Fruit fly (Drosophila melanogaster) whole organism, embryonic: ENCODE measurements around the gene GAPcenA.
A peak's percentile ranks its signal among the peaks of the same experiment; 100 is the strongest.

ENCODE experiments used
- CG10979 ChIP-seq: fragments of 200-800 bp; sonication (Bioruptor generic); optimal IDR thresholded peaks from 2 replicates; lab custom pipeline; 2018; ENCODE audit warnings: missing biosample characterization, mild to moderate bottlenecking, missing genetic modification characterization, moderate library complexity
- CG12071 ChIP-seq: fragments of 200-800 bp; sonication (Bioruptor generic); optimal IDR thresholded peaks from 3 replicates; lab custom pipeline; 2018; ENCODE audit warnings: missing biosample characterization, mild to moderate bottlenecking, missing genetic modification characterization
- CG12299 ChIP-seq: fragments of 200-800 bp; sonication (Bioruptor generic); optimal IDR thresholded peaks from 2 replicates; lab custom pipeline; 2018; ENCODE audit warnings: missing biosample characterization, mild to moderate bottlenecking, missing genetic modification characterization
- CG1233 ChIP-seq: fragments of 200-800 bp; sonication (Bioruptor generic); optimal IDR thresholded peaks from 4 replicates; lab custom pipeline; 2018; ENCODE audit warnings: missing biosample characterization, mild to moderate bottlenecking, missing genetic modification characterization
- CG13424 ChIP-seq: fragments of 200-800 bp; sonication (Bioruptor generic); optimal IDR thresholded peaks from 2 replicates; lab custom pipeline; 2019; ENCODE audit warnings: missing biosample characterization, mild to moderate bottlenecking, missing genetic modification characterization, moderate library complexity
- CG15514 ChIP-seq: fragments of 200-800 bp; sonication (Bioruptor generic); optimal IDR thresholded peaks from 3 replicates; lab custom pipeline; 2017; ENCODE audit warnings: missing biosample characterization, missing genetic modification characterization, mild to moderate bottlenecking, moderate library complexity, missing genetic modification reagents
- CG15601 ChIP-seq: fragments of 200-800 bp; sonication (Bioruptor generic); optimal IDR thresholded peaks from 3 replicates; lab custom pipeline; 2019; ENCODE audit warnings: missing biosample characterization, mild to moderate bottlenecking, missing genetic modification characterization, moderate library complexity
- CG16863 ChIP-seq: fragments of 200-800 bp; sonication (Bioruptor generic); optimal IDR thresholded peaks from 3 replicates; lab custom pipeline; 2016; ENCODE audit warnings: missing biosample characterization, missing genetic modification characterization
- CG2712 ChIP-seq: fragments of 200-800 bp; optimal IDR thresholded peaks from 3 replicates; lab custom pipeline; 2019; ENCODE audit warnings: missing biosample characterization, mild to moderate bottlenecking, missing genetic modification characterization, moderate library complexity
- CG2875 ChIP-seq: fragments of 200-800 bp; sonication (Bioruptor generic); optimal IDR thresholded peaks from 2 replicates; lab custom pipeline; 2017; ENCODE audit warnings: missing biosample characterization, mild to moderate bottlenecking, missing genetic modification characterization, missing genetic modification reagents
- CG30403 ChIP-seq: fragments of 200-800 bp; sonication (Bioruptor generic); optimal IDR thresholded peaks from 3 replicates; lab custom pipeline; 2016; ENCODE audit warnings: missing biosample characterization, missing genetic modification characterization
- CG33557 ChIP-seq: fragments of 200-800 bp; sonication (Bioruptor generic); optimal IDR thresholded peaks from 2 replicates; lab custom pipeline; 2019; ENCODE audit warnings: missing biosample characterization, mild to moderate bottlenecking, missing genetic modification characterization, moderate library complexity
- CG34224 ChIP-seq: fragments of 200-800 bp; sonication (Bioruptor generic); IDR thresholded peaks from 3 replicates; pipeline ENCODE4 v1.3.6; 2022; ENCODE audit warnings: missing biosample characterization, missing genetic modification characterization; ENCODE audit not compliant: partially characterized antibody
- CG6254 ChIP-seq: fragments of 200-800 bp; sonication (Bioruptor generic); optimal IDR thresholded peaks from 3 replicates; lab custom pipeline; 2017; ENCODE audit warnings: mild to moderate bottlenecking, missing biosample characterization, missing genetic modification reagents, missing genetic modification characterization
- CG7556 ChIP-seq: fragments of 200-800 bp; sonication (Bioruptor generic); optimal IDR thresholded peaks from 2 replicates; lab custom pipeline; 2017; ENCODE audit warnings: missing biosample characterization, mild to moderate bottlenecking, missing genetic modification characterization
- CG8924 ChIP-seq: fragments of 200-800 bp; optimal IDR thresholded peaks from 3 replicates; lab custom pipeline; 2019; ENCODE audit warnings: missing biosample characterization, mild to moderate bottlenecking, missing genetic modification characterization, moderate library complexity
- CTCF ChIP-seq: fragments of 200-800 bp; sonication (Bioruptor generic); optimal IDR thresholded peaks from 2 replicates; lab custom pipeline; 2017; ENCODE audit warnings: missing biosample characterization, mild to moderate bottlenecking, missing genetic modification characterization, moderate library complexity
- Chrac-16 ChIP-seq: fragments of 200-800 bp; sonication (Bioruptor generic); optimal IDR thresholded peaks from 3 replicates; lab custom pipeline; 2016; ENCODE audit warnings: missing biosample characterization, missing genetic modification characterization
- Dek ChIP-seq: fragments of 200-800 bp; sonication (Bioruptor generic); optimal IDR thresholded peaks from 3 replicates; lab custom pipeline; 2019; ENCODE audit warnings: missing biosample characterization, mild to moderate bottlenecking, missing genetic modification characterization, moderate library complexity
- Dip2 ChIP-seq: fragments of 200-800 bp; sonication (Bioruptor generic); IDR thresholded peaks from 2 replicates; pipeline ENCODE4 v1.3.6; 2022; ENCODE audit warnings: missing biosample characterization, missing genetic modification characterization
- Drgx ChIP-seq: fragments of 200-800 bp; sonication (Bioruptor generic); IDR thresholded peaks from 2 replicates; pipeline ENCODE4 v1.3.6; 2022; ENCODE audit warnings: missing biosample characterization, missing genetic modification characterization
- Eip74EF ChIP-seq, 2 experiments: fragments of 200-800 bp in 1 of 2; fragments of >200 bp in 1 of 2; sonication (Bioruptor generic) in 1 of 2; optimal IDR thresholded peaks; 2 replicates each; lab custom pipeline; 2017 to 2019; ENCODE audit warnings: missing biosample characterization in 2 of 2, missing genetic modification characterization in 2 of 2, mild to moderate bottlenecking in 1 of 2, moderate library complexity in 1 of 2
- HLH3B ChIP-seq: fragments of 200-800 bp; sonication (Bioruptor generic); IDR thresholded peaks from 2 replicates; pipeline ENCODE4 v1.3.6; 2022; ENCODE audit warnings: missing biosample characterization, missing genetic modification characterization
- HLH4C ChIP-seq: fragments of 200-800 bp; sonication (Bioruptor generic); IDR thresholded peaks from 3 replicates; pipeline ENCODE4 v1.3.6; 2022; ENCODE audit warnings: missing biosample characterization, missing genetic modification characterization; ENCODE audit not compliant: partially characterized antibody
- Hr51 ChIP-seq, 2 experiments: fragments of 200-800 bp; sonication (Bioruptor generic); optimal IDR thresholded peaks; 2 replicates in 1 of 2; 3 replicates in 1 of 2; lab custom pipeline; 2016 to 2018; ENCODE audit warnings: missing biosample characterization in 2 of 2, missing genetic modification characterization in 2 of 2, mild to moderate bottlenecking in 1 of 2, moderate library complexity in 1 of 2
- Jarid2 ChIP-seq: fragments of 200-800 bp; sonication (Bioruptor generic); optimal IDR thresholded peaks from 3 replicates; lab custom pipeline; 2017; ENCODE audit warnings: mild to moderate bottlenecking, missing biosample characterization, missing genetic modification reagents, missing genetic modification characterization
- Lim3 ChIP-seq: fragments of 200-800 bp; sonication (Bioruptor generic); IDR thresholded peaks from 2 replicates; pipeline ENCODE4 v1.3.6; 2022; ENCODE audit warnings: missing biosample characterization, missing genetic modification characterization
- MBD-R2 ChIP-seq: fragments of 200-800 bp; sonication (Bioruptor generic); IDR thresholded peaks from 2 replicates; pipeline ENCODE4 v1.3.6; 2022; ENCODE audit warnings: missing biosample characterization, missing genetic modification characterization
- MESR4 ChIP-seq: fragments of 200-800 bp; sonication (Bioruptor generic); optimal IDR thresholded peaks from 2 replicates; lab custom pipeline; 2018; ENCODE audit warnings: missing biosample characterization, mild to moderate bottlenecking, missing genetic modification characterization, moderate library complexity
- TFAM ChIP-seq: fragments of 200-800 bp; sonication (Bioruptor generic); optimal IDR thresholded peaks from 2 replicates; lab custom pipeline; 2017; ENCODE audit warnings: missing biosample characterization, missing genetic modification characterization, inconsistent platforms
- YL-1 ChIP-seq: fragments of 200-800 bp; sonication (Bioruptor generic); optimal IDR thresholded peaks from 3 replicates; lab custom pipeline; 2017; ENCODE audit warnings: missing biosample characterization, mild to moderate bottlenecking, missing genetic modification characterization
- ase ChIP-seq: fragments of 200-800 bp; sonication (Bioruptor generic); IDR thresholded peaks from 3 replicates; pipeline ENCODE4 v1.3.6; 2022; ENCODE audit warnings: missing biosample characterization, missing genetic modification characterization
- bab2 ChIP-seq: fragments of 200-800 bp; sonication (Bioruptor generic); optimal IDR thresholded peaks from 2 replicates; lab custom pipeline; 2016; ENCODE audit warnings: missing biosample characterization, missing genetic modification characterization
- bbx ChIP-seq: fragments of 200-800 bp; sonication (Bioruptor generic); IDR thresholded peaks from 2 replicates; pipeline ENCODE4 v1.3.6; 2022; ENCODE audit warnings: missing biosample characterization, missing genetic modification characterization; ENCODE audit not compliant: partially characterized antibody
- bowl ChIP-seq: fragments of 200-800 bp; sonication (Bioruptor generic); IDR thresholded peaks from 2 replicates; pipeline ENCODE4 v1.3.6; 2022; ENCODE audit warnings: missing biosample characterization, missing genetic modification characterization
- cwo ChIP-seq: fragments of 200-800 bp; sonication (Bioruptor generic); optimal IDR thresholded peaks from 3 replicates; lab custom pipeline; 2017; ENCODE audit warnings: missing biosample characterization, missing genetic modification characterization, mild to moderate bottlenecking, moderate library complexity, missing genetic modification reagents
- da ChIP-seq: fragments of 200-800 bp; sonication (Bioruptor generic); optimal IDR thresholded peaks from 2 replicates; lab custom pipeline; 2016; ENCODE audit warnings: missing biosample characterization, missing genetic modification characterization
- dpn ChIP-seq, 2 experiments: fragments of 200-800 bp; sonication (Bioruptor generic); optimal IDR thresholded peaks; 3 replicates each; lab custom pipeline; 2016; ENCODE audit warnings: missing biosample characterization in 2 of 2, missing genetic modification characterization in 2 of 2
- nom ChIP-seq: fragments of 200-800 bp; sonication (Bioruptor generic); optimal IDR thresholded peaks from 2 replicates; lab custom pipeline; 2017; ENCODE audit warnings: missing biosample characterization, missing genetic modification characterization, mild to moderate bottlenecking, moderate library complexity, missing genetic modification reagents
- org-1 ChIP-seq: fragments of 200-800 bp; sonication (Bioruptor generic); optimal IDR thresholded peaks from 2 replicates; lab custom pipeline; 2017; ENCODE audit warnings: missing biosample characterization, missing genetic modification characterization
- otp ChIP-seq: fragments of 200-800 bp; sonication (Bioruptor generic); IDR thresholded peaks from 3 replicates; pipeline ENCODE4, ENCODE4 v1.3.6; 2022; ENCODE audit warnings: missing biosample characterization, missing genetic modification characterization
- pnt ChIP-seq: fragments of 200-800 bp; sonication (Bioruptor generic); optimal IDR thresholded peaks from 3 replicates; lab custom pipeline; 2016; ENCODE audit warnings: missing biosample characterization, missing genetic modification characterization
- prd ChIP-seq, 3 experiments: fragments of >200 bp in 2 of 3; fragments of 200-800 bp in 1 of 3; sonication (Bioruptor generic) in 1 of 3; optimal IDR thresholded peaks in 2 of 3; IDR thresholded peaks in 1 of 3; 2 replicates in 2 of 3; 3 replicates in 1 of 3; pipeline versions ENCODE4 v1.3.6 to Lab custom; 2017 to 2022; ENCODE audit warnings: missing biosample characterization in 1 of 3, missing genetic modification characterization in 1 of 3
- pros ChIP-seq: fragments of 200-800 bp; sonication (Bioruptor generic); optimal IDR thresholded peaks from 3 replicates; lab custom pipeline; 2019; ENCODE audit warnings: missing biosample characterization, mild to moderate bottlenecking, missing genetic modification characterization, moderate library complexity
- rib ChIP-seq: fragments of 200-800 bp; sonication (Bioruptor generic); IDR thresholded peaks from 2 replicates; pipeline ENCODE4 v1.3.6; 2022; ENCODE audit warnings: missing biosample characterization, missing genetic modification characterization
- row ChIP-seq: fragments of 200-800 bp; sonication (Bioruptor generic); IDR thresholded peaks from 3 replicates; pipeline ENCODE4 v1.3.6; 2022; ENCODE audit warnings: missing biosample characterization, missing genetic modification characterization
- slbo ChIP-seq: fragments of 200-800 bp; sonication (Bioruptor generic); IDR thresholded peaks from 2 replicates; pipeline ENCODE4 v1.3.6; 2022; ENCODE audit warnings: missing biosample characterization, missing genetic modification characterization
- so ChIP-seq: fragments of 200-800 bp; sonication (Bioruptor generic); IDR thresholded peaks from 3 replicates; pipeline ENCODE4 v1.3.6; 2022; ENCODE audit warnings: missing biosample characterization, missing genetic modification characterization
- tgo ChIP-seq: fragments of 200-800 bp; sonication (Bioruptor generic); IDR thresholded peaks from 3 replicates; pipeline ENCODE4 v1.3.6; 2022; ENCODE audit warnings: missing biosample characterization, missing genetic modification characterization

GAPcenA gene

DNA sequence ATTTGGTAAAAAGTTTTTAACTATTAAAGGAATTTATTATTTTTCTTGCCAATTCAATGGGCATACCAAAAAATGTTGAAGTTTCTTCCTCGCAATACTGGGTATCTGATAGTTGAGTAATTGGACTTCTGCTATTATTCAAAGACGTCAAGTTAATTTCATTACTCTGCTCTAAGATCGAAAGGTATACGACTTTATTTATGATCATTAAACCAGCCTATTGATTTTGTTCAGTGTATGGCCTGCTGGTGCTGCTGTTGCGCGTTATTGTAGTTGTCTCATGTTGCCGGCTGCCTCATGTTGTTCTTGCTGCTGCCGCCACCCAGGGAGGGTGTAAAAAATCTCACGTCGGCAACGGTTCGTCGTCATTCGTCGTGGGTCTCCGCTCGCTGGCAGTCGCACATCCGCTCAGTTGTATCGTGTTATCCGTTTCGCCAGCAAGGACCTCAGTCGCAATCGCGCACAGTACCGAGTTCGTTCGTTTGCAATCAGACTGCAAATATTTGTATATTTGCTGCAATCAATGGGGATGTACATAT lies 49.3 kb downstream of the GAPcenA start, which contains the start of gene CG7120 (continued):
- TF ChIP-seq prd (optimal IDR thresholded peaks at IDR 0.05; lab: Kevin White, UChicago): no peak
- TF ChIP-seq prd (GFP tag; IDR thresholded peaks at IDR 0.05; lab: Robert Waterston, UW): peak; percentile 55; the same call in 2 of the 3 replicates
- peak; percentile 54 for TF ChIP-seq CG13424
- peak; percentile 67; the same call in 1 of the 3 replicates for TF ChIP-seq HLH4C (GFP tag; lab: Robert Waterston, UW)
- peak; percentile 74 for TF ChIP-seq CG10979 (tag; lab: Kevin White, UChicago)
- peak; percentile 4 for TF ChIP-seq CTCF (GFP tag; lab: Kevin White, UChicago)
- TF ChIP-seq slbo (GFP tag; lab: Robert Waterston, UW): 0 out of 2 replicates have a peak, but pooled peaks have one; percentile 36
- TF ChIP-seq so: peak; percentile 33; the same call in 1 of the 3 replicates
- TF ChIP-seq cwo (GFP tag; lab: Kevin White, UChicago): peak; percentile 41
- TF ChIP-seq rib (GFP tag; lab: Robert Waterston, UW): no peak
- TF ChIP-seq CG7556 (GFP tag; lab: Kevin White, UChicago): peak; percentile 49
- TF ChIP-seq CG1233 (GFP tag; lab: Kevin White, UChicago): no peak
- TF ChIP-seq row (GFP tag; lab: Robert Waterston, UW): peak; percentile 54
- TF ChIP-seq Jarid2 (GFP tag; lab: Kevin White, UChicago): peak; percentile 49
- no peak for TF ChIP-seq TFAM
- peak; percentile 21 for TF ChIP-seq org-1 (GFP tag; lab: Kevin White, UChicago)
- TF ChIP-seq Hr51 (GFP tag; optimal IDR thresholded peaks at IDR 0.05; lab: Kevin White, UChicago): peak; percentile 18 to 55
- TF ChIP-seq CG30403 (GFP tag; lab: Kevin White, UChicago): peak; percentile 49
- peak; percentile 57 for TF ChIP-seq CG2712 (tag; lab: Kevin White, UChicago)
- peak in 1 of 2 experiments; percentile 47 for TF ChIP-seq Eip74EF (GFP tag; optimal IDR thresholded peaks at IDR 0.05; lab: Kevin White, UChicago)
- no peak for TF ChIP-seq Dip2
- peak; percentile 51 for TF ChIP-seq CG16863 (GFP tag; lab: Kevin White, UChicago)
- no peak for TF ChIP-seq YL-1 (GFP tag; lab: Kevin White, UChicago)
- no peak for TF ChIP-seq da (GFP tag; lab: Kevin White, UChicago)
- TF ChIP-seq CG12299 (tag; lab: Kevin White, UChicago): no peak
- no peak for TF ChIP-seq pnt
- TF ChIP-seq Dek (tag; lab: Kevin White, UChicago): peak; percentile 20
- no peak for TF ChIP-seq otp (GFP tag; lab: Robert Waterston, UW)
- TF ChIP-seq CG2875 (GFP tag; lab: Kevin White, UChicago): peak; percentile 21
- TF ChIP-seq Lim3 (GFP tag; lab: Robert Waterston, UW): no peak
- no peak for TF ChIP-seq tgo (GFP tag; lab: Robert Waterston, UW)
- no peak for TF ChIP-seq bowl (GFP tag; lab: Robert Waterston, UW)
- TF ChIP-seq dpn (GFP tag; optimal IDR thresholded peaks at IDR 0.05; lab: Kevin White, UChicago): peak; percentile 27 to 47
- peak; percentile 10; the same call in 1 of the 2 replicates for TF ChIP-seq MBD-R2
- TF ChIP-seq bab2 (GFP tag; lab: Kevin White, UChicago): peak; percentile 1
- no peak for TF ChIP-seq CG15601 (tag; lab: Kevin White, UChicago)
- TF ChIP-seq nom (GFP tag; lab: Kevin White, UChicago): no peak
- no peak for TF ChIP-seq HLH3B (GFP tag; lab: Robert Waterston, UW)
- TF ChIP-seq MESR4: peak; percentile 17
- no peak for TF ChIP-seq Drgx (GFP tag; lab: Robert Waterston, UW)
- TF ChIP-seq CG6254: peak; percentile 40
- no peak for TF ChIP-seq pros (GFP tag; lab: Kevin White, UChicago)
- no peak for TF ChIP-seq CG34224 (GFP tag; lab: Robert Waterston, UW)
- TF ChIP-seq Chrac-16 (GFP tag; lab: Kevin White, UChicago): peak; percentile 24
- peak; percentile 33 for TF ChIP-seq CG33557
- peak; percentile 33 for TF ChIP-seq CG8924
- no peak for TF ChIP-seq CG12071 (GFP tag; lab: Kevin White, UChicago)
- TF ChIP-seq CG15514: peak; percentile 37
- TF ChIP-seq ase: 0 out of 3 replicates have a peak, but pooled peaks have one; percentile 49
- no peak for TF ChIP-seq bbx (GFP tag; lab: Robert Waterston, UW)
